Fruit fly (Drosophila melanogaster) whole organism, prepupa: ENCODE results near the gene CG31465.

Experiments used
- CG10631 ChIP-seq: fragments of 200-800 bp; sonication (Bioruptor generic); optimal IDR thresholded peaks from 2 replicates; lab custom pipeline; 2016; ENCODE audit warnings: missing biosample characterization, missing genetic modification characterization
- CG16779 ChIP-seq: fragments of 200-800 bp; sonication (Bioruptor generic); optimal IDR thresholded peaks from 3 replicates; lab custom pipeline; 2017; ENCODE audit warnings: missing biosample characterization, mild to moderate bottlenecking, missing genetic modification characterization
- CG3032 ChIP-seq: fragments of 200-800 bp; optimal IDR thresholded peaks from 2 replicates; lab custom pipeline; 2019; ENCODE audit warnings: missing biosample characterization, mild to moderate bottlenecking, missing genetic modification characterization, moderate library complexity
- CG6792 ChIP-seq: fragments of 200-800 bp; sonication (Bioruptor generic); optimal IDR thresholded peaks from 3 replicates; lab custom pipeline; 2016; ENCODE audit warnings: missing biosample characterization, missing genetic modification characterization
- CG6854 ChIP-seq: fragments of 200-800 bp; sonication (Bioruptor generic); optimal IDR thresholded peaks from 2 replicates; lab custom pipeline; 2017; ENCODE audit warnings: missing biosample characterization, mild to moderate bottlenecking, missing genetic modification characterization
- Hr38 ChIP-seq: sonication (Bioruptor generic); optimal IDR thresholded peaks from 2 replicates; lab custom pipeline; 2016; ENCODE audit warnings: missing biosample characterization, missing genetic modification characterization
- dac ChIP-seq: fragments of 200-800 bp; sonication (Bioruptor generic); optimal IDR thresholded peaks from 2 replicates; lab custom pipeline; 2017; ENCODE audit warnings: missing biosample characterization, mild to moderate bottlenecking, missing genetic modification characterization
- fd85E ChIP-seq: fragments of 200-800 bp; sonication (Bioruptor generic); optimal IDR thresholded peaks from 3 replicates; lab custom pipeline; 2016; ENCODE audit warnings: missing biosample characterization, missing genetic modification characterization
- vri ChIP-seq: fragments of 200-800 bp; sonication (Bioruptor generic); optimal IDR thresholded peaks from 3 replicates; lab custom pipeline; 2016; ENCODE audit warnings: missing biosample characterization, mild to moderate bottlenecking, missing genetic modification characterization

DNA sequence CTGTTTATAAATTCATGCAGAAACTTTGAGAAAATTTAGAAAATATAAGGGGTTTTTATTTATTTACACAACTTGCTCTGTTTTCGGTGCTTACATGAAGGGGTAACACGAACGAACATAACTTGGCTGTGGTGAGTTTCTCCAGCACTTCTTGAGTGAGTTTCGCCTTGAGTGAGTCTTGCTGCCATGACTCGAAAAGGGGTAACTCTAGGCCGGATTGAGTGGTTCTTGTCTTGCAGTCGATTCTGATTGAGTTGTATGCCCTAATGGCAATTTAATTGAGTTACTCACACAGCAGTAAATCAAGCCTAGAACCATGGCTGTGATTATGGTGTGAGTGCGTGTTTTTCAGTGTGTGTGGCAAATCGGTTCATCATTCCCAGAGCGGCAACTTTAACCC, 47.6 kb downstream of the CG31465 start:
- TF ChIP-seq CG3032 (tag; lab: Kevin White, UChicago): no peak
- no peak for TF ChIP-seq CG16779 (tag; lab: Kevin White, UChicago)
- TF ChIP-seq dac: no peak
- TF ChIP-seq Hr38 (GFP tag; lab: Kevin White, UChicago): no peak
- no peak for TF ChIP-seq CG10631 (GFP tag; lab: Kevin White, UChicago)
- no peak for TF ChIP-seq CG6792 (GFP tag; lab: Kevin White, UChicago)
- TF ChIP-seq vri: no peak
- no peak for TF ChIP-seq fd85E (GFP tag; lab: Kevin White, UChicago)
- no peak for TF ChIP-seq CG6854 (GFP tag; lab: Kevin White, UChicago)
